Worm (Caenorhabditis elegans): ENCODE measurements around the gene srh-23.
A peak's percentile ranks its signal among the peaks of the same experiment; 100 is the strongest.

Gene srh-23

ce11 chrV:4960686-4961085 lies 39.8 kb downstream of the srh-23 start:
- TF ChIP-seq klf-2 (GFP tag; conservative IDR thresholded peaks at IDR 0.05) = 0 out of 2 replicates have a peak, but pooled peaks have one; percentile 22
- TF ChIP-seq T22C8.4 (GFP tag; IDR thresholded peaks at IDR 0.05) = no peak
- no peak for TF ChIP-seq ztf-23 (GFP tag; IDR thresholded peaks at IDR 0.05)
- TF ChIP-seq ztf-29 (GFP tag; IDR thresholded peaks at IDR 0.05) = no peak
- no peak for TF ChIP-seq cog-1 (tag; optimal IDR thresholded peaks at IDR 0.05)

- TF ChIP-seq ref-1 (GFP tag; conservative IDR thresholded peaks at IDR 0.05) (no peak), T22C8.4 (GFP tag; IDR thresholded peaks at IDR 0.05) (peak; percentile 50; the same call in 1 of the 2 replicates), ztf-29 (GFP tag; IDR thresholded peaks at IDR 0.05) (0 out of 2 replicates have a peak, but pooled peaks have one; percentile 9)
Measured at ce11 chrV:4962968-4963367, 42.1 kb downstream of the srh-23 start, which contains the start of gene tam-1. TSS of gene tam-1 (minus strand) at chrV:4963102.

ce11 chrV:4963606-4964005 lies 42.7 kb downstream of the srh-23 start:
- TF ChIP-seq klf-2 (GFP tag; conservative IDR thresholded peaks at IDR 0.05) (no peak), med-1 (GFP tag; optimal IDR thresholded peaks at IDR 0.05; ENCODE audit: insufficient read depth) (no peak), ref-1 (GFP tag; conservative IDR thresholded peaks at IDR 0.05) (no peak), flt-1 (GFP tag; IDR thresholded peaks at IDR 0.05) (no peak), ztf-23 (GFP tag; IDR thresholded peaks at IDR 0.05) (no peak), T22C8.4 (GFP tag; IDR thresholded peaks at IDR 0.05) (no peak), tab-1 (GFP tag; IDR thresholded peaks at IDR 0.05) (no peak), cog-1 (tag; optimal IDR thresholded peaks at IDR 0.05) (no peak), ztf-29 (GFP tag; IDR thresholded peaks at IDR 0.05) (no peak)

- TF ChIP-seq ztf-29 (GFP tag; IDR thresholded peaks at IDR 0.05) (no peak), flt-1 (GFP tag; IDR thresholded peaks at IDR 0.05) (no peak), ref-1 (GFP tag; conservative IDR thresholded peaks at IDR 0.05) (no peak), klf-2 (GFP tag; conservative IDR thresholded peaks at IDR 0.05) (no peak), ztf-23 (GFP tag; IDR thresholded peaks at IDR 0.05) (no peak), tab-1 (GFP tag; IDR thresholded peaks at IDR 0.05) (0 out of 2 replicates have a peak, but pooled peaks have one; percentile 64), cog-1 (tag; optimal IDR thresholded peaks at IDR 0.05) (peak; percentile 27), T22C8.4 (GFP tag; IDR thresholded peaks at IDR 0.05) (no peak)
Measured at ce11 chrV:4964020-4964635, 43.2 kb downstream of the srh-23 start.

- no peak for TF ChIP-seq ztf-29 (GFP tag; IDR thresholded peaks at IDR 0.05)
- TF ChIP-seq med-1 (GFP tag; optimal IDR thresholded peaks at IDR 0.05; ENCODE audit: insufficient read depth) = no peak
- TF ChIP-seq tab-1 (GFP tag; IDR thresholded peaks at IDR 0.05) = no peak
- no peak for TF ChIP-seq klf-2 (GFP tag; conservative IDR thresholded peaks at IDR 0.05)
- TF ChIP-seq ztf-23 (GFP tag; IDR thresholded peaks at IDR 0.05) = no peak
- TF ChIP-seq flt-1 (GFP tag; IDR thresholded peaks at IDR 0.05) = no peak
- no peak for TF ChIP-seq cog-1 (tag; optimal IDR thresholded peaks at IDR 0.05)
- no peak for TF ChIP-seq T22C8.4 (GFP tag; IDR thresholded peaks at IDR 0.05)
- TF ChIP-seq ref-1 (GFP tag; conservative IDR thresholded peaks at IDR 0.05) = no peak
Measured at ce11 chrV:4964671-4965420, 43.9 kb downstream of the srh-23 start.

ce11 chrV:4965790-4966189 lies 44.9 kb downstream of the srh-23 start:
- TF ChIP-seq ztf-23 (GFP tag; IDR thresholded peaks at IDR 0.05) = no peak
- no peak for TF ChIP-seq T22C8.4 (GFP tag; IDR thresholded peaks at IDR 0.05)
- TF ChIP-seq cog-1 (tag; optimal IDR thresholded peaks at IDR 0.05) = no peak

- TF ChIP-seq ztf-29 (GFP tag; IDR thresholded peaks at IDR 0.05) (no peak), cog-1 (tag; optimal IDR thresholded peaks at IDR 0.05) (peak; percentile 6), T22C8.4 (GFP tag; IDR thresholded peaks at IDR 0.05) (no peak)
Measured at ce11 chrV:4967238-4967637, 46.3 kb downstream of the srh-23 start.

- TF ChIP-seq T22C8.4 (GFP tag; IDR thresholded peaks at IDR 0.05) (no peak), klf-2 (GFP tag; conservative IDR thresholded peaks at IDR 0.05) (no peak), tab-1 (GFP tag; IDR thresholded peaks at IDR 0.05) (no peak), flt-1 (GFP tag; IDR thresholded peaks at IDR 0.05) (no peak), med-1 (GFP tag; optimal IDR thresholded peaks at IDR 0.05; ENCODE audit: insufficient read depth) (no peak), ref-1 (GFP tag; conservative IDR thresholded peaks at IDR 0.05) (no peak), ztf-29 (GFP tag; IDR thresholded peaks at IDR 0.05) (no peak)
Measured at ce11 chrV:4968775-4969174, 47.9 kb downstream of the srh-23 start.

ce11 chrV:4969503-4969902 lies 48.6 kb downstream of the srh-23 start:
- TF ChIP-seq ztf-23 (GFP tag; IDR thresholded peaks at IDR 0.05) = no peak
- no peak for TF ChIP-seq T22C8.4 (GFP tag; IDR thresholded peaks at IDR 0.05)
- TF ChIP-seq tab-1 (GFP tag; IDR thresholded peaks at IDR 0.05) = no peak
- no peak for TF ChIP-seq med-1 (GFP tag; optimal IDR thresholded peaks at IDR 0.05; ENCODE audit: insufficient read depth)
- TF ChIP-seq ref-1 (GFP tag; conservative IDR thresholded peaks at IDR 0.05) = no peak
- no peak for TF ChIP-seq klf-2 (GFP tag; conservative IDR thresholded peaks at IDR 0.05)
- no peak for TF ChIP-seq cog-1 (tag; optimal IDR thresholded peaks at IDR 0.05)
- no peak for TF ChIP-seq flt-1 (GFP tag; IDR thresholded peaks at IDR 0.05)
- TF ChIP-seq ztf-29 (GFP tag; IDR thresholded peaks at IDR 0.05) = no peak
